Worm (Caenorhabditis elegans): ENCODE data around the gene F33H1.4.
A peak's percentile ranks its signal among the peaks of the same experiment; 100 is the strongest.

F33H1.4 gene

DNA sequence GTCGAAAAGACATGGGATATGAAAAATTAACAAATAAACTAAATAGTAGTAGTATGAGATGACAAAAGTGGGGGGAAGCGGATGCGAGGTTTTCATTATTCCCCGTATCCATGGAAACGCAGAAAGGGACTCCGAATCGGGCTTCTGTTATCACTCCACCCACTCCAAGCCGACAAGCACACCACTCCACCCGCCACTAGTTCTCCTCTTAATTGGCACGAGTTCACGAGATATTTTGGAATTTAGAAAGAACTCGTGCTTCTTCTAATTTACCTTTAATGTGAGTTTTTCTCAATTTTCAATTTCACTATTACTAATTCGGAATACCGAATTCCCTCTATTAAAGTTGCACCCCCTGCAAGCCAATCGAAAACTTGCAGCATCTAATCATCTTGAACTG is 8.1 kb upstream of the F33H1.4 start:
- no peak for TF ChIP-seq dao-5 (tag; optimal IDR thresholded peaks at IDR 0.05)
- TF ChIP-seq W03F9.2 (tag; optimal IDR thresholded peaks at IDR 0.05) = no peak
- TF ChIP-seq him-1 (tag; optimal IDR thresholded peaks at IDR 0.05) = no peak

DNA sequence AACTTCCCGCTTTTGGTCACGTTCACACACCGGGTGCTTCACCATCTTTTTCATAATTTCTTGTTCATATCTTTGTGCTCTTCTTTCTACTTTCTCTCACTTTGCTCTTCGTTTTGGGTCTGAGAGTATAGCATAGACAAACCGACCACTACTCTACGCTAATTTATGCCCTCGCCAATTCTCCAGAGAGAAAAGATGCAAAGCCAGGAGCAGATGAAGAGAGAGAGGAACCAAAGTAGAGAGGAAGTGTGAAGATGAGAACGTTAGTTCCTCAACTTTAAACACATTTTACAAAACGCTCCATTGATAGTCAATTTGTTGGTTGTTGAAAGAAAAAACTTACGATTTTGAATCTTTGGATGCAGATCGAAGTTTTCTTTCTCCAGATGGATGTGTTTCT is 6.7 kb upstream of the F33H1.4 start:
- no peak for TF ChIP-seq him-1 (tag; optimal IDR thresholded peaks at IDR 0.05)
- no peak for TF ChIP-seq W03F9.2 (tag; optimal IDR thresholded peaks at IDR 0.05)
- TF ChIP-seq dao-5 (tag; optimal IDR thresholded peaks at IDR 0.05) = no peak

DNA sequence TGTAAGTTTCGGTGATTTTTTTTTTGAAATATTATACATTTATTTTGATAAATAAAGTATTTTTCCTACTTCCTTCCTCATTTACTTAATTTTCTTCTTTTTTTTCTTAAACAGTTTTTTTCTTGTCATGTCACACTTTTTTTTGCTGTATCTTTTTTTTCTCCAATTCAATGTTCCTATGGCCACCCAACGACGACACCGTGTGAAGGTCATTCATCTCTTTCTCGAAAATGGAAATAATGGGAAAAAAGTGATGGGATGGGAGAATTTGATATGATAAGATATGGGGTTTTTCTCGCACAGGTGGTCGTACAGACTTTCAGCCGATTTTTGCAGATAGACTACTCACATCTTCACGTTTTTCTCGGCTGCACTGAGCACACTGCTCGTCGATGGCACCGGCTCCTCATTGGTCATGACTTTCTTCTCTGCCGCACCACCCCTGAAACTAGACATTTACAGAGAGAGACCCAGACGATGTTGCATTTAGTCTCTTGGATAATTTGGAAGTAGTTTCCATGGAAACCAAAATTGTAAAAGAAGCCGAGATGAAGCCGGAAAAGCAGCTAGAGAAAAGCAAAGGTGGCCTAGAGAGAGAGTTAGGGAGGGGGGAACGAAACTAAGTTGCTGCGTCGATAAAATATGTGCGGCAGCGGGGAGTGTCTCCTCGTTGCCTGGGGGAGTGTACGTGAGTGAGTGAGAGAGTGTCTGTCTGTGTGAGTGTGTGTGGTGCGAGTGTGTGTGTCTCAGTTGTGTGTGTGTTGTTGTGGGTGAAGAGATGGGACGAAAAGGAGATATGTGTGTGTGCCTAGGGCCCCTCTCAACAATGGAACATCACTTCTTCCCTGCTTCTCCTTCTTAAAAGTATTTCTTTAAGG is 5.3 kb upstream of the F33H1.4 start, which contains the start of gene daf-19:
TSS of gene daf-19 (minus strand) at position 442 of the 878 bp plus-strand sequence.
- no peak for TF ChIP-seq dao-5 (tag; optimal IDR thresholded peaks at IDR 0.05)
- TF ChIP-seq him-1 (tag; optimal IDR thresholded peaks at IDR 0.05) = peak; percentile 35
- TF ChIP-seq W03F9.2 (tag; optimal IDR thresholded peaks at IDR 0.05) = no peak

DNA sequence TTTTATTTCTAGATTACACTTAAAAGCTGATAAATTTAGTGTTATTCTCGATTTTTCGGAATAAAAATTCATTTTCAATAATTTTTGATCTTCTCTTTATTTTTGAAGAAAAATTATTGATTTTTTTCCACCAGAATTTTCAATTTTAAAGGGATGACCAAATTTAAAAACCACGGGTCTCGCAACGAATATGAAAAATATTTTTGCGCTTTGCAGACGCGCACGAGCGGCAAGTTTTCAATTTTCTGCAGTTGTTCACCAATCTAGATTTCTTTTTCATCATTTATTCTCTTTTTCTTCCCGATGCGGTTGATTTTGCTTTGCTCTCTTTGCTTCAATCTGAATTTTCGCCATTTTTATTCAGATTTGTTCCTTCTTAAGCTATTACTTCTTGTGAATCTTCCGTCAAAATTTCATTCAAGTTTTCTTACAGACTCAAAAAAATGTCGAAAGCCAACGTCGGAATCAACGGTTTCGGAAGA is 3.6 kb upstream of the F33H1.4 start, which contains the start of gene gpd-4:
TSS of gene gpd-4 (plus strand) at position 432 of the 482 bp plus-strand sequence.
- TF ChIP-seq dao-5 (tag; optimal IDR thresholded peaks at IDR 0.05) = no peak
- no peak for TF ChIP-seq W03F9.2 (tag; optimal IDR thresholded peaks at IDR 0.05)
- no peak for TF ChIP-seq him-1 (tag; optimal IDR thresholded peaks at IDR 0.05)

DNA sequence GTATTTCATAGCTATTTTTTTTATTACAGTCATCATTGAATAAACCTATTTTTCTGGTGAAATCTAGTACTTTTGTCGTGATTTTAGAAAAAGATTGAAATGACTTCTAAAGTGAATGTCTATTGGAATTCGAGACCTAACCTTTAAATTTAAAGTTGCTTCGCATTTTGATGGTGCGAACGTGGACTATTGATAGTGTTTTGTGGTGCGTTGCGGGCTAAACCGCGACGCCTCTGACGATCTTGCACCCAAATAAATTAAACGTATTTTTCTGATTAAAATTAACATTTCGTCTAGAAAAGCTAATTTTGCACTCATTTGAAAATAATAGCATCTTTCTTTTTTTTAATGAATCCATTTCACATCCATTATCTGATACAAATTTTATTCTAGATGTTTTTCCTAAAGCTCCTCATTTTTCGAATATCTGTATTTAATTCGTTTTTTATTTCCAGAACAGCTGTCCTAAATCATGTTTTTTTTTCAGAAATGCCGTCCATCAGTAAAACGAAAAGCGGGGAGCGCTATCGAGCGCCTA is 1.9 kb upstream of the F33H1.4 start, which contains the start of gene wbp-11:
TSS of gene wbp-11 (plus strand) at position 488 of the 538 bp plus-strand sequence.
- TF ChIP-seq dao-5 (tag; optimal IDR thresholded peaks at IDR 0.05) (no peak), W03F9.2 (tag; optimal IDR thresholded peaks at IDR 0.05) (no peak), him-1 (tag; optimal IDR thresholded peaks at IDR 0.05) (no peak)

DNA sequence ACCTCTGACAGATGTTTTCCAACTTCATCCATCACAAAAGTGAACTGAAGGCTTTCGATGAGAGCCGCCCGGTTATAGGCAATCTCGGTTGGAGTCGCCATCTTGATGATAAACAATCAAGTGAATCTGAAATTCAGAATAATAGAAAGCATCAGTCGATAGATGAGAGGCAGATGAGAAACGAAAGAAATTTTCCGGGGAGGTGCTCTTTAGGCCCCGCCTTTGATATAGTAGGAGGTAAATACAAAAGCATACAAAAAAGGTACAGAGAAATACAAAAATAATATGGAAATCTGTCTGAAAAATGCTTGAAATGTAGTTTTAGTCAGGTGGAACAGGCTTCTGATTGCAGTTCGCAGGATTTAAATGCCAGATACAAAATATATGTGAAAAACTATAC is 8.2 kb downstream of the F33H1.4 start, which contains the start of gene srd-1:
TSS of gene srd-1 (minus strand) at position 101 of the 400 bp plus-strand sequence.
- TF ChIP-seq him-1 (tag; optimal IDR thresholded peaks at IDR 0.05) = no peak
- no peak for TF ChIP-seq W03F9.2 (tag; optimal IDR thresholded peaks at IDR 0.05)
- TF ChIP-seq dao-5 (tag; optimal IDR thresholded peaks at IDR 0.05) = no peak

DNA sequence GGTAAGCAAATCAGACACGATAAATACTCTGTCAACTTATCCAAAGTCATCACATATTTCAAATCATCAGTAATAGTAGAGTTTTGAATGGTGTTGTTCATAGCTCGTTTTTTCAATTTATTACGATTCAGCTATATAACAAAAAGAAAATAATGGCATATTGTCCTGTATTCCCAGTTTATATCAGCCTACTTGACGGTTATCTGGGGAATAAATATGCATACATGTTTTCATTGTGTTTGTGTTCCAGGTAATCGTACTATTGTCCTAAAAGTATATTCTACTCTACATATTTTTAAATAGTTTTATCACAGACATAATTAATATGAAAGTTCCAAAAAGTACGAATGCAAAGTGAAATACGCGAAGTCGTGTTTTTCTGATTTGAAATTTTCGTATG is 13.4 kb downstream of the F33H1.4 start, which contains the start of gene srd-2:
TSS of gene srd-2 (minus strand) at position 101 of the 400 bp plus-strand sequence.
- TF ChIP-seq W03F9.2 (tag; optimal IDR thresholded peaks at IDR 0.05) (no peak), dao-5 (tag; optimal IDR thresholded peaks at IDR 0.05) (no peak), him-1 (tag; optimal IDR thresholded peaks at IDR 0.05) (no peak)

DNA sequence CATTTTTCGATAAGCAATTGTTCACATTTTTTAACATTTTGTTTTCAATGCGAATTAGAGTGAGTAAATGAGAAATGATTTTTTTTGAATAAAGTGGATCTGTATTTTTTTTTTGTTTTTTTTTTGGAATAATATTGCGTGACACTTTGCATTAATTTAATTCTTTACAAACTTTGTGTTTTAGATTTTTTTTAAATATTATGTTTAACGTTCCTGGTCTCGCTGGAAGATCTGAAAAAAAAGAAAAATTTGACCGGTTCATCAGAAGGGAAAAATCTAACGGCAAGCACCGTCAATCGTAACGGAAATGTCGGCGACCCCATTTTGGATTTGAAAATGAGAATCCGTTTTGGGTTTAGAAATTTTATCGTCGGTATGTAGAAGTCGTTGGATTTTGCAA is 14.9 kb downstream of the F33H1.4 start, which contains the start of gene cdc-25.4:
TSS of gene cdc-25.4 (minus strand) at position 101 of the 400 bp plus-strand sequence.
- TF ChIP-seq W03F9.2 (tag; optimal IDR thresholded peaks at IDR 0.05) = no peak
- TF ChIP-seq him-1 (tag; optimal IDR thresholded peaks at IDR 0.05) = no peak
- no peak for TF ChIP-seq dao-5 (tag; optimal IDR thresholded peaks at IDR 0.05)

DNA sequence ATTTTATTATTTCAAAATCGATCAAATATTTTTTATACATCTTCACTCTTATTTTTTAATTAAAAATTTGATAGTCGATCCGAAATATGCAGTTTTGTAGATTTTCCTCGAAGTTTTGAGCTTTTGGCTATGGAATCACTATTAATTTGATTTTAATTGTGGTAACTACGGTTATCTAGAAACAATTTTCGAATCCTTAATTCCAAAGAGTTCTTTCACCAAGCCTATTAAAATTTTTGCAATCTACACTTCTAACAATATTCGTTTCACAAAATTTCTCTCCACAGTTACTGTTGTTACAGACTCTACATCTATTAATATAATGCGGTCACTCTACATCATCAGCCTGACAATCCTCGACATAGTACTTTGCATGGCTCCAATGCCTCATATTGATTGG is 17.8 kb downstream of the F33H1.4 start, which contains the start of gene R05H5.7:
TSS of gene R05H5.7 (plus strand) at position 301 of the 400 bp plus-strand sequence.
- TF ChIP-seq W03F9.2 (tag; optimal IDR thresholded peaks at IDR 0.05) = no peak
- no peak for TF ChIP-seq him-1 (tag; optimal IDR thresholded peaks at IDR 0.05)
- TF ChIP-seq dao-5 (tag; optimal IDR thresholded peaks at IDR 0.05) = no peak

DNA sequence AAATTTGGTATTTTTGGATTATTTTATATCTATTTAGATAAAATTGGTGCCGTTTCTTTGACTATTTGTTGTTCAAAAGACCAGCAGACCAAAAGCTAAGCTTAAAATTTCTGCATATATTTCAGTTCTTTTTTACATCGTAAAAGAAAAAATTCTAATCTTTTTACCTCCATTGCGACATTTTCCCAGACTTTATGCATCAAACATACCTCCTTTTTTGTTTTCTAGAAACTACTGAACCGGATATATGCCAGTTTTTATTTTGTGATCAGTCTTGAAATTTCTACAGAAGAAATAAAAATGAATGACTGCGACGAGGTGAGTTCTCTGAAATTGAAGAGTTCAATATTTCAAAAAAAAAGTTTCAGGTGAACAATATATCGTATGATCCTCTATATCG is 20.2 kb downstream of the F33H1.4 start, which contains the start of gene srb-6:
TSS of gene srb-6 (plus strand) at position 301 of the 400 bp plus-strand sequence.
- TF ChIP-seq W03F9.2 (tag; optimal IDR thresholded peaks at IDR 0.05) (no peak), him-1 (tag; optimal IDR thresholded peaks at IDR 0.05) (no peak), dao-5 (tag; optimal IDR thresholded peaks at IDR 0.05) (no peak)

DNA sequence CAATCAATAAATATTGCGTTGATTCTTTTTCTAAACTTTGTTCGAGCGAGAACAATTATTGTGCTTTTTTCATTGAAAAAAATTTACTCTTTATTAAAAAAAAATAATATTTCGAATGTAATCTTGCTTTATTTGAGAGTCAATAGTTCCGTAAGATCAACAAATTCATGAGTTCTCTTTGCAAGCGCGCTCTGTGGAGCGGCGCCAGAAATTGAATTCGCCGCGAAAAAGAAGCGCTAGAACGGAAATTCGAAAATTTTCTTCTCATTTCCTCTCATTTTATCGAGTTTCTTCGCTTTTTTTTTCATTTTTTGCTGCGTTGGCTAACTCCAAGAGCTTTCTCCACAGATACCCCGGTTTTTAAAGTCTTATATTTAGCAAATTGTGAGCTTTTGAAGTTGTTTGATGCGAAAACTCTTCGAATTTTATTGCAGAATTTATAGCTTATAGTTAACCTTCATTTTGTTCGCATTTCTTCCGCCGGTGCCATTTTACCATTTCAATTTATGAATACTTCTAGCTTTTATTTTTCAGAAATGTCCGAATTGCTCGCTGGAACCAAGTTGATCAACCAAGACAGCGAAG is 22.7 kb downstream of the F33H1.4 start, which contains the start of gene R05H5.3:
TSS of gene R05H5.3 (plus strand) at position 535 of the 585 bp plus-strand sequence.
- TF ChIP-seq him-1 (tag; optimal IDR thresholded peaks at IDR 0.05) = peak; percentile 16
- TF ChIP-seq W03F9.2 (tag; optimal IDR thresholded peaks at IDR 0.05) = peak; percentile 49
- TF ChIP-seq dao-5 (tag; optimal IDR thresholded peaks at IDR 0.05) = no peak

DNA sequence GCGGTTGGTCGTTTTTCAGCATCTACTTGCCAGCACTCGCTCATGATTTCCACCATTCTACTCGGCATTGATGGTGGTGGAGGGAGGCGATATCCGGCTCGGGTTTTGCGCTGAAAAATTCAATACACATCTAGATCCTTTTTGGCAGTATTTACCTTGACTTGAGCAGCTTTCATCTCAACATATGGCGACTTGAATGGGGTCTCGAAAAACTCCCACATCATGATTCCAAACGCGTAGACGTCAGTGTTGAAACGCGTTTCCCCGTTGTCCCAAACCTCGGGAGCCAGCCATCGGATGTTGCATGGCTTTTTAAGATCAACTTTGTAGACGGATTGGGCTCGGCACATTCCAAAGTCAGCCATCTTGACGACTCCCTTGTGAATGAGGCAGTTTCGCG is 24.0 kb downstream of the F33H1.4 start:
- TF ChIP-seq dao-5 (tag; optimal IDR thresholded peaks at IDR 0.05) (no peak), W03F9.2 (tag; optimal IDR thresholded peaks at IDR 0.05) (no peak), him-1 (tag; optimal IDR thresholded peaks at IDR 0.05) (no peak)

DNA sequence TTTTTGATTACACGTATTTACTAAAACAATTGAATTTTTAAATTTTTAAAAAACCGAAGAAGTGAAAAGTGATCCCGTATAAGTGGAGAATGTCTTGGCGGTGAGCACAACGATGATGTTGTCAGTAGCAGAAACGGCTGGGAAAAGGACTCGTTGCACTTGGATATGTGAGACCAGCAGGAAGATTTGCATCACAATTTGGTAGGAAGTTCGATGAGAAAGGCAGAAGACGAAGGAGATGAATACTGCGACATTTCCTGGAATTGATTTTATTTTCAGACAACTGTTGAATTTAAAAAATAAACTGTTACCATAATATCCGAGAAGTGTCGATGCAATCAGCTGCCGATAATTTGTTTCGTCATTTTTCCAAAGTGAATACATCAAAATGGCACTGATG is 25.5 kb downstream of the F33H1.4 start, which contains the start of gene R05H5.4:
TSS of gene R05H5.4 (minus strand) at position 101 of the 400 bp plus-strand sequence.
- no peak for TF ChIP-seq dao-5 (tag; optimal IDR thresholded peaks at IDR 0.05)
- no peak for TF ChIP-seq him-1 (tag; optimal IDR thresholded peaks at IDR 0.05)
- TF ChIP-seq W03F9.2 (tag; optimal IDR thresholded peaks at IDR 0.05) = no peak
